Worm (Caenorhabditis elegans) whole organism, L4 larva: ENCODE measurements around the gene F54C8.6.

Source experiments
- F10B5.3 ChIP-seq: sonication (generic microtip); optimal IDR thresholded peaks from 2 replicates; lab custom pipeline; 2016; ENCODE audit warnings: mild to moderate bottlenecking, missing genetic modification characterization, missing compliant biosample characterization
- F37D6.2 ChIP-seq: sonication (generic microtip); optimal IDR thresholded peaks from 2 replicates; lab custom pipeline; 2016; ENCODE audit warnings: mild to moderate bottlenecking, missing genetic modification characterization, missing compliant biosample characterization
- F44E2.7 ChIP-seq: fragments of 200-800 bp; sonication (Bioruptor generic); IDR thresholded peaks from 2 replicates; pipeline ENCODE4 v2.1.2; 2022; ENCODE audit warnings: missing genetic modification characterization, missing compliant biosample characterization
- F49E8.2 ChIP-seq: sonication (generic microtip); optimal IDR thresholded peaks from 2 replicates; lab custom pipeline; 2016; ENCODE audit warnings: missing compliant biosample characterization, mild to moderate bottlenecking, missing genetic modification characterization, borderline replicate concordance
- R02D3.7 ChIP-seq: fragments of 150-350 bp; sonication (generic microtip); optimal IDR thresholded peaks from 3 replicates; lab custom pipeline; 2014; ENCODE audit warnings: missing biosample characterization, missing genetic modification characterization
- Y48G9A.11 ChIP-seq: fragments of 200-800 bp; sonication (Bioruptor generic); IDR thresholded peaks from 2 replicates; pipeline ENCODE4 v1.3.6; 2022; ENCODE audit warnings: missing genetic modification reagents, missing genetic modification characterization, missing compliant biosample characterization
- Y5F2A.4 ChIP-seq: fragments of 200-800 bp; sonication (Bioruptor generic); optimal IDR thresholded peaks from 2 replicates; lab custom pipeline; 2018; ENCODE audit warnings: mild to moderate bottlenecking, missing genetic modification characterization, missing compliant biosample characterization
- Y75B8A.6 ChIP-seq: fragments of 200-800 bp; sonication (Bioruptor generic); IDR thresholded peaks from 2 replicates; pipeline ENCODE4 v1.3.6; 2022; ENCODE audit warnings: missing genetic modification reagents, missing genetic modification characterization, missing compliant biosample characterization
- ZK337.2 ChIP-seq: fragments of 200-800 bp; sonication (Bioruptor generic); IDR thresholded peaks from 2 replicates; pipeline ENCODE4 v1.3.6; 2022; ENCODE audit warnings: missing genetic modification reagents, missing genetic modification characterization, missing compliant biosample characterization
- ZK546.5 ChIP-seq, 2 experiments: sonication (generic microtip); optimal IDR thresholded peaks; 2 replicates each; lab custom pipeline; 2017; ENCODE audit warnings: missing biosample characterization in 2 of 2, missing genetic modification characterization in 2 of 2
- arid-1 ChIP-seq: fragments of 200-800 bp; sonication (Bioruptor generic); conservative IDR thresholded peaks from 2 replicates; pipeline ENCODE4 v1.3.6; 2022; ENCODE audit warnings: missing genetic modification reagents, missing genetic modification characterization, missing compliant biosample characterization
- ceh-32 ChIP-seq: sonication (generic microtip); optimal IDR thresholded peaks from 2 replicates; lab custom pipeline; 2016; ENCODE audit warnings: mild to moderate bottlenecking, missing genetic modification characterization, missing compliant biosample characterization; ENCODE audit not compliant: poor library complexity
- ceh-44 ChIP-seq: fragments of 200-800 bp; sonication (Bioruptor generic); IDR thresholded peaks from 2 replicates; pipeline ENCODE4 v1.3.6; 2022; ENCODE audit warnings: missing genetic modification reagents, missing genetic modification characterization, missing compliant biosample characterization
- cey-2 ChIP-seq: sonication (generic microtip); optimal IDR thresholded peaks from 3 replicates; lab custom pipeline; 2017; ENCODE audit warnings: missing genetic modification characterization, mild to moderate bottlenecking, missing compliant biosample characterization, antibody characterized with exemption, borderline replicate concordance; ENCODE audit not compliant: insufficient read depth
- daf-12 ChIP-seq: fragments of 150-350 bp; optimal IDR thresholded peaks from 2 replicates; lab custom pipeline; 2014; ENCODE audit warnings: missing biosample characterization, missing genetic modification reagents, missing genetic modification characterization
- dmd-6 ChIP-seq: fragments of 200-800 bp; sonication (Bioruptor generic); IDR thresholded peaks from 2 replicates; pipeline ENCODE4 v1.3.6; 2022; ENCODE audit warnings: missing genetic modification reagents, missing genetic modification characterization, missing compliant biosample characterization
- dmd-8 ChIP-seq: fragments of 200-800 bp; sonication (Bioruptor generic); IDR thresholded peaks from 2 replicates; pipeline ENCODE4 v1.3.6; 2022; ENCODE audit warnings: missing genetic modification characterization, missing compliant biosample characterization
- dpl-1 ChIP-seq: fragments of 150-350 bp; optimal IDR thresholded peaks from 2 replicates; lab custom pipeline; 2014; ENCODE audit warnings: missing biosample characterization, missing genetic modification reagents, missing genetic modification characterization
- fos-1 ChIP-seq: fragments of 150-350 bp; optimal IDR thresholded peaks from 2 replicates; lab custom pipeline; 2014; ENCODE audit warnings: missing biosample characterization, missing genetic modification characterization
- hlh-30 ChIP-seq: sonication (generic microtip); optimal IDR thresholded peaks from 2 replicates; lab custom pipeline; 2017; ENCODE audit warnings: antibody characterized with exemption, mild to moderate bottlenecking, missing genetic modification characterization, missing compliant biosample characterization; ENCODE audit not compliant: insufficient read depth
- jun-1 ChIP-seq: fragments of 150-350 bp; optimal IDR thresholded peaks from 2 replicates; lab custom pipeline; 2014; ENCODE audit warnings: missing biosample characterization, missing genetic modification reagents, missing genetic modification characterization
- lim-7 ChIP-seq: fragments of 200-800 bp; sonication (Bioruptor generic); IDR thresholded peaks from 2 replicates; pipeline ENCODE4 v1.3.6; 2022; ENCODE audit warnings: missing genetic modification characterization, missing compliant biosample characterization
- lin-29 ChIP-seq: fragments of 200-800 bp; sonication (Bioruptor generic); IDR thresholded peaks from 2 replicates; pipeline ENCODE4 v1.3.6; 2022; ENCODE audit warnings: missing genetic modification reagents, missing genetic modification characterization, missing compliant biosample characterization
- lir-3 ChIP-seq: sonication (generic microtip); optimal IDR thresholded peaks from 2 replicates; lab custom pipeline; 2016; ENCODE audit warnings: mild to moderate bottlenecking, missing genetic modification characterization, missing compliant biosample characterization
- lsy-2 ChIP-seq, 2 experiments: fragments of 150-350 bp in 1 of 2; sonication (generic microtip) in 1 of 2; optimal IDR thresholded peaks; 2 replicates each; lab custom pipeline; 2014 to 2017; ENCODE audit warnings: missing biosample characterization in 2 of 2, missing genetic modification characterization in 2 of 2
- madf-5 ChIP-seq, 2 experiments: fragments of 200-800 bp; sonication (Bioruptor generic); IDR thresholded peaks; 2 replicates each; pipeline ENCODE4 v1.3.6; 2022; ENCODE audit warnings: missing compliant biosample characterization in 2 of 2, missing genetic modification characterization in 2 of 2
- madf-9 ChIP-seq: fragments of 200-800 bp; sonication (Bioruptor generic); conservative IDR thresholded peaks from 2 replicates; pipeline ENCODE4 v1.3.6; 2022; ENCODE audit warnings: missing genetic modification reagents, missing genetic modification characterization, missing compliant biosample characterization
- mdt-29 ChIP-seq: fragments of 200-800 bp; sonication (Bioruptor generic); IDR thresholded peaks from 2 replicates; pipeline ENCODE4 v1.3.6; 2022; ENCODE audit warnings: missing genetic modification reagents, missing genetic modification characterization, missing compliant biosample characterization
- mes-2 ChIP-seq: sonication (generic microtip); optimal IDR thresholded peaks from 2 replicates; lab custom pipeline; 2016; ENCODE audit warnings: missing genotype, mild to moderate bottlenecking, missing genetic modification characterization, missing compliant biosample characterization; ENCODE audit not compliant: poor library complexity, severe bottlenecking
- mxl-2 ChIP-seq: fragments of 200-800 bp; sonication (Bioruptor generic); conservative IDR thresholded peaks from 2 replicates; pipeline ENCODE4 v1.3.6; 2022; ENCODE audit warnings: missing genetic modification reagents, missing genetic modification characterization, missing compliant biosample characterization
- mxl-3 ChIP-seq: fragments of 200-800 bp; sonication (Bioruptor generic); optimal IDR thresholded peaks from 2 replicates; lab custom pipeline; 2018; ENCODE audit warnings: mild to moderate bottlenecking, missing genetic modification characterization, missing compliant biosample characterization
- nhr-102 ChIP-seq: sonication (generic microtip); optimal IDR thresholded peaks from 2 replicates; lab custom pipeline; 2016; ENCODE audit warnings: mild to moderate bottlenecking, missing genetic modification characterization, moderate library complexity, missing compliant biosample characterization
- nhr-25 ChIP-seq: sonication (generic microtip); optimal IDR thresholded peaks from 2 replicates; lab custom pipeline; 2017; ENCODE audit warnings: missing genetic modification characterization, mild to moderate bottlenecking, missing compliant biosample characterization, antibody characterized with exemption, moderate library complexity, borderline replicate concordance; ENCODE audit not compliant: insufficient read depth
- nhr-28 ChIP-seq: fragments of 150-350 bp; optimal IDR thresholded peaks from 2 replicates; lab custom pipeline; 2014; ENCODE audit warnings: missing biosample characterization, missing genetic modification characterization
- nhr-41 ChIP-seq: fragments of 200-800 bp; sonication (Bioruptor generic); IDR thresholded peaks from 2 replicates; pipeline ENCODE4 v1.3.6; 2022; ENCODE audit warnings: missing genetic modification reagents, missing genetic modification characterization, missing compliant biosample characterization
- nhr-48 ChIP-seq: sonication (generic microtip); optimal IDR thresholded peaks from 2 replicates; lab custom pipeline; 2016; ENCODE audit warnings: mild to moderate bottlenecking, missing genetic modification characterization, missing compliant biosample characterization
- nhr-76 ChIP-seq: fragments of 150-350 bp; optimal IDR thresholded peaks from 2 replicates; lab custom pipeline; 2014; ENCODE audit warnings: missing biosample characterization, missing genetic modification characterization
- pha-4 ChIP-seq, 2 experiments: fragments of 150-350 bp in 1 of 2; fragments of 200-800 bp in 1 of 2; sonication (Bioruptor generic) in 1 of 2; IDR thresholded peaks in 1 of 2; optimal IDR thresholded peaks in 1 of 2; 2 replicates each; pipeline versions ENCODE4 v1.3.6 to Lab custom; 2014 to 2022; ENCODE audit warnings: missing genetic modification characterization in 2 of 2, missing genetic modification reagents in 2 of 2, missing biosample characterization in 1 of 2, missing compliant biosample characterization in 1 of 2
- saeg-2 ChIP-seq: fragments of 200-800 bp; sonication (Bioruptor generic); IDR thresholded peaks from 2 replicates; pipeline ENCODE4 v1.3.6; 2022; ENCODE audit warnings: missing genetic modification reagents, missing genetic modification characterization, missing compliant biosample characterization
- sdz-12 ChIP-seq: fragments of 200-800 bp; sonication (Bioruptor generic); optimal IDR thresholded peaks from 2 replicates; lab custom pipeline; 2018; ENCODE audit warnings: mild to moderate bottlenecking, missing genetic modification characterization, missing compliant biosample characterization
- skn-1 ChIP-seq: fragments of 150-350 bp; optimal IDR thresholded peaks from 2 replicates; lab custom pipeline; 2014; ENCODE audit warnings: missing biosample characterization, missing genetic modification characterization
- snpc-1.2 ChIP-seq: fragments of 200-800 bp; sonication (Bioruptor generic); IDR thresholded peaks from 2 replicates; pipeline ENCODE4 v1.3.6; 2022; ENCODE audit warnings: missing genetic modification reagents, missing genetic modification characterization, missing compliant biosample characterization
- spr-1 ChIP-seq: sonication (generic microtip); optimal IDR thresholded peaks from 2 replicates; lab custom pipeline; 2016; ENCODE audit warnings: mild to moderate bottlenecking, missing genetic modification characterization, missing compliant biosample characterization
- unc-130 ChIP-seq: sonication (generic microtip); optimal IDR thresholded peaks from 2 replicates; lab custom pipeline; 2016; ENCODE audit warnings: missing genetic modification reagents, missing genetic modification characterization, missing compliant biosample characterization
- zag-1 ChIP-seq: fragments of 150-350 bp; optimal IDR thresholded peaks from 2 replicates; lab custom pipeline; 2014; ENCODE audit warnings: missing biosample characterization, missing genetic modification characterization
- zfp-2 ChIP-seq: sonication (generic microtip); optimal IDR thresholded peaks from 2 replicates; lab custom pipeline; 2016; ENCODE audit warnings: mild to moderate bottlenecking, missing genetic modification characterization, missing compliant biosample characterization
- zip-11 ChIP-seq: fragments of 200-800 bp; sonication (Bioruptor generic); IDR thresholded peaks from 2 replicates; pipeline ENCODE4 v1.3.6; 2022; ENCODE audit warnings: missing genetic modification characterization, missing compliant biosample characterization

Gene F54C8.6

ce11 chrIII:9455980-9456658, 6.4 kb upstream of the F54C8.6 start, which contains the start of the genes rheb-1 and spk-1 (continued):
- TF ChIP-seq zag-1 (tag; lab: Kevin White, UChicago), result no peak
- peak; percentile 72 for TF ChIP-seq F37D6.2 (tag; lab: Kevin White, UChicago)
- TF ChIP-seq madf-5 (GFP tag; IDR thresholded peaks at IDR 0.05; lab: Robert Waterston, UW), result 0 out of 4 replicates have a peak, but pooled peaks of 1 of the 2 experiments have one; percentile 14
- TF ChIP-seq nhr-41 (GFP tag; lab: Robert Waterston, UW), result 0 out of 2 replicates have a peak, but pooled peaks have one; percentile 22
- no peak for TF ChIP-seq R02D3.7 (tag; lab: Kevin White, UChicago)
- TF ChIP-seq arid-1, result peak; percentile 85
- TF ChIP-seq nhr-28 (tag; lab: Kevin White, UChicago), result peak; percentile 90
- TF ChIP-seq lim-7, result no peak
- peak; percentile 37 for TF ChIP-seq F10B5.3
- no peak for TF ChIP-seq zip-11 (GFP tag; lab: Robert Waterston, UW)
- no peak for TF ChIP-seq Y5F2A.4 (GFP tag; lab: Kevin White, UChicago)
- TF ChIP-seq mdt-29 (GFP tag; lab: Robert Waterston, UW), result peak; percentile 69; the same call in 1 of the 2 replicates
- TF ChIP-seq F44E2.7 (GFP tag; lab: Robert Waterston, UW), result no peak
- TF ChIP-seq pha-4 (GFP tag; IDR thresholded peaks at IDR 0.05; lab: Robert Waterston, UW), result peak; percentile 82
- TF ChIP-seq pha-4 (tag; optimal IDR thresholded peaks at IDR 0.05; lab: Kevin White, UChicago), result peak; percentile 89
- no peak for TF ChIP-seq ZK337.2 (GFP tag; lab: Robert Waterston, UW)
- peak; percentile 94 for TF ChIP-seq mes-2 (tag; lab: Kevin White, UChicago)
- no peak for TF ChIP-seq dmd-8
- peak; percentile 8 for TF ChIP-seq fos-1 (tag; lab: Kevin White, UChicago)
- no peak for TF ChIP-seq ceh-32 (tag; lab: Kevin White, UChicago)
- no peak for TF ChIP-seq nhr-76 (tag; lab: Kevin White, UChicago)
- TF ChIP-seq F49E8.2 (tag; lab: Kevin White, UChicago), result peak; percentile 54
- peak; percentile 76 for TF ChIP-seq dpl-1 (GFP tag; lab: Kevin White, UChicago)
- peak; percentile 93 for TF ChIP-seq zfp-2
- no peak for TF ChIP-seq daf-12 (tag; lab: Kevin White, UChicago)
- TF ChIP-seq saeg-2 (GFP tag; lab: Robert Waterston, UW), result peak; percentile 78; the same call in 1 of the 2 replicates
- peak; percentile 29; the same call in 1 of the 2 replicates for TF ChIP-seq Y75B8A.6
- peak; percentile 21 to 95 for TF ChIP-seq ZK546.5 (tag; optimal IDR thresholded peaks at IDR 0.05; lab: Kevin White, UChicago)
- 0 out of 2 replicates have a peak, but pooled peaks have one; percentile 43 for TF ChIP-seq ceh-44 (GFP tag; lab: Robert Waterston, UW)
- peak; percentile 64; the same call in 1 of the 2 replicates for TF ChIP-seq madf-9 (GFP tag; lab: Robert Waterston, UW)
- peak; percentile 97 for TF ChIP-seq hlh-30 (tag; lab: Kevin White, UChicago)
- TF ChIP-seq lin-29 (GFP tag; lab: Robert Waterston, UW), result peak; percentile 57; the same call in 1 of the 2 replicates
- no peak for TF ChIP-seq cey-2 (tag; lab: Kevin White, UChicago)
- no peak for TF ChIP-seq Y48G9A.11
- TF ChIP-seq lir-3, result no peak
- no peak for TF ChIP-seq skn-1 (tag; lab: Kevin White, UChicago)
- TF ChIP-seq jun-1 (tag; lab: Kevin White, UChicago), result no peak
- peak; percentile 89 for TF ChIP-seq nhr-48 (tag; lab: Kevin White, UChicago)
- peak; percentile 97 for TF ChIP-seq dmd-6
- peak; percentile 77 for TF ChIP-seq spr-1
- no peak for TF ChIP-seq mxl-2 (GFP tag; lab: Robert Waterston, UW)
- no peak for TF ChIP-seq snpc-1.2
- TF ChIP-seq mxl-3 (GFP tag; lab: Kevin White, UChicago), result peak; percentile 70
- peak; percentile 97 to 99 for TF ChIP-seq lsy-2 (tag; optimal IDR thresholded peaks at IDR 0.05; lab: Kevin White, UChicago)
- TF ChIP-seq nhr-25 (tag; lab: Kevin White, UChicago), result peak; percentile 67
- peak; percentile 81 for TF ChIP-seq unc-130 (GFP tag; lab: Kevin White, UChicago)
- peak; percentile 89 for TF ChIP-seq nhr-102 (tag; lab: Kevin White, UChicago)
- TF ChIP-seq sdz-12 (GFP tag; lab: Kevin White, UChicago), result no peak
